Fruit fly (Drosophila melanogaster): ENCODE results near the gene NijA.

DNA sequence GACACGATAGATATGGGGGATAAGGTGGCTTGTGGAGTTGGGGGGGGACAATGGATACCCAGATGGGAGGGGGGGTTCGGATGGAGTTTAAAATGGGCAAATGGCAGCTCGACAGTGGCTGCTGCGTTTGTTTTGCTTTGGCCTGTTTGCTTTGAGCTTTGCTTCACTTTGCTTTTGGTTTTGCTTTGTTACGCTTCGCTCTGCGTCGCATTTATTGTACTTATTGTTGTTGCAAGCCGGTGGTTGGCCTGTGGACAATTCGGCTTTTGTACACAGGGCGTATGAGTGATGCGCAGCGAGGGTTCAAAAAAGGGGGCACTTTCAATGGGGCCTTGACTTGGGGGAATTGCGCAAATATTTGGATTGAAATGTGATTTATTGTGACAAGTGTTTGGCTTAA is 44.4 kb upstream of the NijA start:
- TF ChIP-seq CG1620 (GFP tag; optimal IDR thresholded peaks at IDR 0.05) (no peak), CG5204 (GFP tag; optimal IDR thresholded peaks at IDR 0.05) (no peak), cnc (optimal IDR thresholded peaks at IDR 0.05) (no peak), Hr96 (GFP tag; optimal IDR thresholded peaks at IDR 0.05) (no peak), Clk (GFP tag; optimal IDR thresholded peaks at IDR 0.05) (no peak), CG14711 (tag; optimal IDR thresholded peaks at IDR 0.05) (no peak), ovo (GFP tag; optimal IDR thresholded peaks at IDR 0.05) (no peak), pad (GFP tag; optimal IDR thresholded peaks at IDR 0.05) (no peak), CG11617 (GFP tag; optimal IDR thresholded peaks at IDR 0.05) (no peak), toe (GFP tag; optimal IDR thresholded peaks at IDR 0.05) (no peak), CG7101 (tag; optimal IDR thresholded peaks at IDR 0.05) (no peak), CG33017 (tag; optimal IDR thresholded peaks at IDR 0.05) (no peak)
